Worm (Caenorhabditis elegans) whole organism, L3 larva: ENCODE measurements around the gene F31F7.1.
A peak's percentile ranks its signal among the peaks of the same experiment; 100 is the strongest.

Experiments
- R02D3.7 ChIP-seq: fragments of 150-350 bp; optimal IDR thresholded peaks from 2 replicates; lab custom pipeline; 2014; ENCODE audit warnings: missing biosample characterization, missing genetic modification characterization
- ZK546.5 ChIP-seq: sonication (generic microtip); optimal IDR thresholded peaks from 2 replicates; lab custom pipeline; 2017; ENCODE audit warnings: missing biosample characterization, missing genetic modification characterization
- aly-2 ChIP-seq: fragments of 150-350 bp; optimal IDR thresholded peaks from 2 replicates; lab custom pipeline; 2014; ENCODE audit warnings: missing biosample characterization, missing genetic modification characterization
- ama-1 ChIP-seq: fragments of 150-350 bp; optimal IDR thresholded peaks from 2 replicates; lab custom pipeline; 2018
- ceh-16 ChIP-seq: sonication (generic microtip); optimal IDR thresholded peaks from 2 replicates; lab custom pipeline; 2017; ENCODE audit warnings: missing biosample characterization, missing genetic modification characterization
- ceh-28 ChIP-seq: fragments of 150-350 bp; optimal IDR thresholded peaks from 2 replicates; lab custom pipeline; 2014; ENCODE audit warnings: missing biosample characterization, missing genetic modification reagents, missing genetic modification characterization
- ceh-82 ChIP-seq: fragments of 150-350 bp; optimal IDR thresholded peaks from 2 replicates; lab custom pipeline; 2014; ENCODE audit warnings: missing biosample characterization, missing genetic modification characterization
- daf-12 ChIP-seq: fragments of 150-350 bp; optimal IDR thresholded peaks from 2 replicates; lab custom pipeline; 2014; ENCODE audit warnings: missing biosample characterization, missing genetic modification reagents, missing genetic modification characterization
- egl-27 ChIP-seq: sonication (generic microtip); optimal IDR thresholded peaks from 4 replicates; lab custom pipeline; 2017; ENCODE audit warnings: missing biosample characterization, missing genetic modification reagents, missing genetic modification characterization
- egl-5 ChIP-seq: fragments of 150-350 bp; optimal IDR thresholded peaks from 2 replicates; lab custom pipeline; 2017; ENCODE audit warnings: missing biosample characterization, missing genetic modification reagents, missing genetic modification characterization, inconsistent platforms
- elt-1 ChIP-seq: fragments of 150-350 bp; optimal IDR thresholded peaks from 2 replicates; lab custom pipeline; 2014; ENCODE audit warnings: missing biosample characterization, missing genetic modification characterization
- elt-2 ChIP-seq: sonication (generic microtip); optimal IDR thresholded peaks from 2 replicates; lab custom pipeline; 2016; ENCODE audit warnings: missing genetic modification reagents, mild to moderate bottlenecking, missing genetic modification characterization, missing compliant biosample characterization
- elt-3 ChIP-seq, 3 experiments: fragments of 150-350 bp in 1 of 3; sonication (generic microtip) in 2 of 3; optimal IDR thresholded peaks; 2 replicates in 2 of 3; 4 replicates in 1 of 3; lab custom pipeline; 2014 to 2017; ENCODE audit warnings: missing biosample characterization in 3 of 3, missing genetic modification characterization in 3 of 3
- eor-1 ChIP-seq, 2 experiments: fragments of 150-350 bp; optimal IDR thresholded peaks; 2 replicates each; lab custom pipeline; 2014 to 2018; ENCODE audit warnings: missing biosample characterization in 2 of 2, missing genetic modification characterization in 2 of 2
- fkh-10 ChIP-seq: sonication (generic microtip); optimal IDR thresholded peaks from 2 replicates; lab custom pipeline; 2017; ENCODE audit warnings: missing biosample characterization, missing genetic modification reagents, missing genetic modification characterization
- fkh-2 ChIP-seq: fragments of 150-350 bp; optimal IDR thresholded peaks from 2 replicates; lab custom pipeline; 2014; ENCODE audit warnings: missing biosample characterization, missing genetic modification reagents, missing genetic modification characterization
- fos-1 ChIP-seq: fragments of 150-350 bp; optimal IDR thresholded peaks from 2 replicates; lab custom pipeline; 2014; ENCODE audit warnings: missing biosample characterization, missing genetic modification characterization
- hmg-11 ChIP-seq: sonication (generic microtip); optimal IDR thresholded peaks from 2 replicates; lab custom pipeline; 2016; ENCODE audit warnings: missing genetic modification characterization, missing compliant biosample characterization
- jun-1 ChIP-seq: fragments of 150-350 bp; optimal IDR thresholded peaks from 2 replicates; lab custom pipeline; 2014; ENCODE audit warnings: missing biosample characterization, missing genetic modification reagents, missing genetic modification characterization
- lin-15B ChIP-seq: fragments of 150-350 bp; optimal IDR thresholded peaks from 2 replicates; lab custom pipeline; 2014; ENCODE audit warnings: missing biosample characterization, missing genetic modification characterization
- lin-39 ChIP-seq: fragments of 150-350 bp; optimal IDR thresholded peaks from 2 replicates; lab custom pipeline; 2018; ENCODE audit warnings: missing biosample characterization, missing genetic modification reagents, missing genetic modification characterization
- lsy-12 ChIP-seq: sonication (generic microtip); optimal IDR thresholded peaks from 2 replicates; lab custom pipeline; 2016; ENCODE audit warnings: mild to moderate bottlenecking, missing genetic modification characterization, missing compliant biosample characterization
- mdl-1 ChIP-seq: fragments of 150-350 bp; optimal IDR thresholded peaks from 2 replicates; lab custom pipeline; 2014; ENCODE audit warnings: missing biosample characterization, missing genetic modification characterization
- mml-1 ChIP-seq: fragments of 150-350 bp; sonication (generic microtip); optimal IDR thresholded peaks from 3 replicates; lab custom pipeline; 2014; ENCODE audit warnings: missing biosample characterization, missing genetic modification characterization
- nfya-1 ChIP-seq: sonication (generic microtip); optimal IDR thresholded peaks from 2 replicates; lab custom pipeline; 2017; ENCODE audit warnings: missing genetic modification characterization, mild to moderate bottlenecking, missing compliant biosample characterization, antibody characterized with exemption, moderate library complexity; ENCODE audit not compliant: insufficient read depth
- nhr-11 ChIP-seq: fragments of 150-350 bp; optimal IDR thresholded peaks from 2 replicates; lab custom pipeline; 2014; ENCODE audit warnings: missing biosample characterization, missing genetic modification characterization
- nhr-12 ChIP-seq: fragments of 150-350 bp; optimal IDR thresholded peaks from 2 replicates; lab custom pipeline; 2014; ENCODE audit warnings: missing biosample characterization, missing genetic modification characterization
- nhr-23 ChIP-seq: fragments of 150-350 bp; optimal IDR thresholded peaks from 2 replicates; lab custom pipeline; 2014; ENCODE audit warnings: missing biosample characterization, missing genetic modification reagents, missing genetic modification characterization
- nhr-237 ChIP-seq: fragments of 150-350 bp; optimal IDR thresholded peaks from 2 replicates; lab custom pipeline; 2014; ENCODE audit warnings: missing biosample characterization, missing genetic modification characterization
- nhr-25 ChIP-seq: sonication (generic microtip); optimal IDR thresholded peaks from 2 replicates; lab custom pipeline; 2017; ENCODE audit warnings: missing biosample characterization, missing genetic modification characterization
- nhr-43 ChIP-seq: sonication (generic microtip); optimal IDR thresholded peaks from 2 replicates; lab custom pipeline; 2016; ENCODE audit warnings: mild to moderate bottlenecking, missing genetic modification characterization, missing compliant biosample characterization; ENCODE audit not compliant: poor library complexity, severe bottlenecking
- nhr-76 ChIP-seq: fragments of 150-350 bp; sonication (generic microtip); optimal IDR thresholded peaks from 5 replicates; lab custom pipeline; 2014; ENCODE audit warnings: missing biosample characterization, missing genetic modification characterization
- nhr-77 ChIP-seq: fragments of 150-350 bp; optimal IDR thresholded peaks from 2 replicates; lab custom pipeline; 2014; ENCODE audit warnings: missing biosample characterization, missing genetic modification characterization
- pha-4 ChIP-seq: fragments of 150-350 bp; optimal IDR thresholded peaks from 2 replicates; lab custom pipeline; 2014; ENCODE audit warnings: missing biosample characterization, missing genetic modification reagents, missing genetic modification characterization
- pqm-1 ChIP-seq: fragments of 150-350 bp; optimal IDR thresholded peaks from 2 replicates; lab custom pipeline; 2017; ENCODE audit warnings: missing biosample characterization, missing genetic modification characterization, inconsistent platforms
- sea-2 ChIP-seq: fragments of 150-350 bp; sonication (generic microtip); optimal IDR thresholded peaks from 4 replicates; lab custom pipeline; 2014; ENCODE audit warnings: missing biosample characterization, missing genetic modification reagents, missing genetic modification characterization
- skn-1 ChIP-seq: fragments of 150-350 bp; optimal IDR thresholded peaks from 2 replicates; lab custom pipeline; 2014; ENCODE audit warnings: missing biosample characterization, missing genetic modification characterization
- snpc-4 ChIP-seq: fragments of 150-350 bp; optimal IDR thresholded peaks from 2 replicates; lab custom pipeline; 2014; ENCODE audit warnings: missing biosample characterization, missing genetic modification characterization
- tbx-2 ChIP-seq: sonication (generic microtip); optimal IDR thresholded peaks from 2 replicates; lab custom pipeline; 2016; ENCODE audit warnings: mild to moderate bottlenecking, missing genetic modification characterization, missing compliant biosample characterization
- unc-62 ChIP-seq: fragments of 150-350 bp; sonication (generic microtip); optimal IDR thresholded peaks from 4 replicates; lab custom pipeline; 2014; ENCODE audit warnings: missing biosample characterization, missing genetic modification reagents, missing genetic modification characterization
- zag-1 ChIP-seq: fragments of 150-350 bp; optimal IDR thresholded peaks from 2 replicates; lab custom pipeline; 2014; ENCODE audit warnings: missing biosample characterization, missing genetic modification characterization
- ztf-11 ChIP-seq: fragments of 150-350 bp; optimal IDR thresholded peaks from 2 replicates; lab custom pipeline; 2014; ENCODE audit warnings: missing biosample characterization, missing genetic modification characterization
- ztf-4 ChIP-seq: fragments of 150-350 bp; optimal IDR thresholded peaks from 2 replicates; lab custom pipeline; 2014; ENCODE audit warnings: missing biosample characterization, missing genetic modification characterization

The F31F7.1 gene

ce11 chrV:6228400-6228895 is 47.8 kb upstream of the F31F7.1 start:
- TF ChIP-seq unc-62 (GFP tag; lab: Kevin White, UChicago) (peak; percentile 52), elt-2 (tag; lab: Kevin White, UChicago) (peak; percentile 19), lin-39 (tag; lab: Kevin White, UChicago) (peak; percentile 18), ceh-28 (tag; lab: Kevin White, UChicago) (peak; percentile 23), nhr-25 (peak; percentile 70), ama-1 (peak; percentile 94), nfya-1 (peak; percentile 72), nhr-11 (no peak), daf-12 (tag; lab: Kevin White, UChicago) (no peak), nhr-23 (tag; lab: Kevin White, UChicago) (peak; percentile 70), nhr-43 (tag; lab: Kevin White, UChicago) (peak; percentile 61), pha-4 (peak; percentile 86), skn-1 (no peak), tbx-2 (peak; percentile 31)

ce11 chrV:6228920-6229456 is 47.3 kb upstream of the F31F7.1 start:
- no peak for TF ChIP-seq ceh-16 (tag; lab: Kevin White, UChicago)
- TF ChIP-seq nhr-11: peak; percentile 49
- no peak for TF ChIP-seq unc-62 (GFP tag; lab: Kevin White, UChicago)
- peak; percentile 63 for TF ChIP-seq ama-1
- TF ChIP-seq pha-4: peak; percentile 14
- TF ChIP-seq lin-15B (tag; lab: Kevin White, UChicago): no peak
- no peak for TF ChIP-seq hmg-11 (tag; lab: Kevin White, UChicago)
- peak; percentile 62 for TF ChIP-seq nhr-25
- TF ChIP-seq ztf-4: no peak
- TF ChIP-seq fkh-10 (GFP tag; lab: Kevin White, UChicago): peak; percentile 42
- TF ChIP-seq lsy-12 (tag; lab: Kevin White, UChicago): peak; percentile 60

ce11 chrV:6229457-6229949 is 46.7 kb upstream of the F31F7.1 start:
- TF ChIP-seq nhr-43 (tag; lab: Kevin White, UChicago) (peak; percentile 64), pqm-1 (tag; lab: Kevin White, UChicago) (peak; percentile 97), unc-62 (GFP tag; lab: Kevin White, UChicago) (peak; percentile 25), tbx-2 (peak; percentile 47), ZK546.5 (tag; lab: Kevin White, UChicago) (no peak), nhr-12 (tag; lab: Kevin White, UChicago) (no peak), ztf-4 (peak; percentile 65), nfya-1 (peak; percentile 27), fos-1 (tag; lab: Kevin White, UChicago) (no peak), fkh-2 (tag; lab: Kevin White, UChicago) (no peak), aly-2 (tag; lab: Kevin White, UChicago) (no peak), mdl-1 (tag; lab: Kevin White, UChicago) (peak; percentile 46), skn-1 (peak; percentile 83), elt-2 (tag; lab: Kevin White, UChicago) (peak; percentile 100), daf-12 (tag; lab: Kevin White, UChicago) (no peak), lin-15B (tag; lab: Kevin White, UChicago) (no peak), sea-2 (no peak), lin-39 (tag; lab: Kevin White, UChicago) (peak; percentile 87), eor-1 (tag; optimal IDR thresholded peaks at IDR 0.05; lab: Kevin White, UChicago) (peak in 1 of 2 experiments; percentile 59), nhr-25 (no peak), nhr-77 (tag; lab: Kevin White, UChicago) (no peak), elt-3 (tag; optimal IDR thresholded peaks at IDR 0.05; lab: Kevin White, UChicago) (peak; percentile 23 to 96 (median 88)), nhr-237 (tag; lab: Kevin White, UChicago) (no peak), egl-5 (peak; percentile 35), snpc-4 (peak; percentile 9), ztf-11 (tag; lab: Kevin White, UChicago) (no peak), ama-1 (peak; percentile 60), jun-1 (peak; percentile 92), nhr-76 (tag; lab: Kevin White, UChicago) (no peak), ceh-82 (tag; lab: Kevin White, UChicago) (no peak), mml-1 (no peak), R02D3.7 (peak; percentile 45), elt-1 (tag; lab: Kevin White, UChicago) (peak; percentile 96), pha-4 (peak; percentile 98), nhr-23 (tag; lab: Kevin White, UChicago) (peak; percentile 71), hmg-11 (tag; lab: Kevin White, UChicago) (peak; percentile 24), lsy-12 (tag; lab: Kevin White, UChicago) (peak; percentile 31), egl-27 (tag; lab: Kevin White, UChicago) (peak; percentile 55), zag-1 (no peak)
